Worm (Caenorhabditis elegans): ENCODE measurements around the gene R05D3.12.
"Not testable (repeated sequence)": the region's sequence is repeated elsewhere in the genome, so short reads cannot be mapped to it uniquely, and the experiment has no call there.

Gene R05D3.12

ce11 chrIII:8380645-8381044, at the start of gene R05D3.12:
TSS of gene R05D3.12 (plus strand) at chrIII:8380945.
- TF ChIP-seq ets-7 (tag; optimal IDR thresholded peaks at IDR 0.05) (no peak), ceh-13 (GFP tag; optimal IDR thresholded peaks at IDR 0.05) (no peak), tbx-11 (GFP tag; IDR thresholded peaks at IDR 0.05) (no peak), sea-1 (GFP tag; conservative IDR thresholded peaks at IDR 0.05) (no peak), pes-1 (GFP tag; IDR thresholded peaks at IDR 0.05) (no peak), F13C5.2 (tag; optimal IDR thresholded peaks at IDR 0.05) (no peak), hnd-1 (tag; optimal IDR thresholded peaks at IDR 0.05) (no peak), flt-1 (GFP tag; IDR thresholded peaks at IDR 0.05) (no peak)

DNA sequence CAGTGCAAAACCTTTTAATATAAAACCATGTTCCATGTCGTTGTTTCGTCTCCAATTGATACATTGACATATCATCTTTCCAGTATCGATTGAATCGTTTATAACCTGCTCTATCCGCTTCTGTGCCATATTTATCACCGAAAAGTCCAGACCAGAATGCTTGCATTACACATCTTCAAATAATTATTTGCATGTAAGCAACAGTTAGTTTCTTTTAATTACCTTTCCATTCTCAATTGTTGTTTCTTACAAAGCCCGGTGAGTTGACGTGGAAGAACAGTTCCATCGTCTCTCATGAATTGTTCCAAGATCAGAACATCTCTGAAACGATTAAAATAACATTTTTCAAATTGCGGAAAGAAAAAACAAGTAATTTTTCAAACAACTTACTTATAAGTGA, 49.5 kb upstream of the R05D3.12 start, which contains the start of gene iglr-2:
Gene iglr-2, minus strand, starts transcription at position 101 of the 400 bp plus-strand sequence.
- TF ChIP-seq sea-1 (GFP tag; conservative IDR thresholded peaks at IDR 0.05) (no peak), hmg-4 (GFP tag; optimal IDR thresholded peaks at IDR 0.05) (no peak), ceh-36 (tag; optimal IDR thresholded peaks at IDR 0.05) (no peak), hmbx-1 (tag; optimal IDR thresholded peaks at IDR 0.05) (no peak), scrt-1 (GFP tag; IDR thresholded peaks at IDR 0.05) (no peak), hnd-1 (tag; optimal IDR thresholded peaks at IDR 0.05) (no peak), aly-1 (tag; optimal IDR thresholded peaks at IDR 0.05) (no peak), B0310.2 (tag; optimal IDR thresholded peaks at IDR 0.05) (no peak)

ce11 chrIII:8331779-8332178, 49.0 kb upstream of the R05D3.12 start, which contains the start of the genes mrps-18A and ZC262.2:
TSS of gene mrps-18A (minus strand) at chrIII:8331919.
TSS of gene ZC262.2 (plus strand) at chrIII:8332062.
- TF ChIP-seq ceh-36 (tag; optimal IDR thresholded peaks at IDR 0.05) (no peak), tra-4 (tag; optimal IDR thresholded peaks at IDR 0.05) (no peak), hnd-1 (tag; optimal IDR thresholded peaks at IDR 0.05) (no peak), F13C5.2 (tag; optimal IDR thresholded peaks at IDR 0.05) (no peak), sea-1 (GFP tag; conservative IDR thresholded peaks at IDR 0.05) (no peak), pes-1 (GFP tag; IDR thresholded peaks at IDR 0.05) (no peak), tbx-11 (GFP tag; IDR thresholded peaks at IDR 0.05) (no peak), ets-7 (tag; optimal IDR thresholded peaks at IDR 0.05) (no peak), tbx-37 (GFP tag; conservative IDR thresholded peaks at IDR 0.05) (no peak), aly-1 (tag; optimal IDR thresholded peaks at IDR 0.05) (no peak), scrt-1 (GFP tag; IDR thresholded peaks at IDR 0.05) (no peak), ama-1 (optimal IDR thresholded peaks at IDR 0.05) (no peak), B0310.2 (tag; optimal IDR thresholded peaks at IDR 0.05) (no peak), hmbx-1 (tag; optimal IDR thresholded peaks at IDR 0.05) (no peak)

- no peak for TF ChIP-seq hmg-4 (GFP tag; optimal IDR thresholded peaks at IDR 0.05)
- TF ChIP-seq ama-1 (optimal IDR thresholded peaks at IDR 0.05): no peak
- no peak for TF ChIP-seq sea-1 (GFP tag; conservative IDR thresholded peaks at IDR 0.05)
- TF ChIP-seq F13C5.2 (tag; optimal IDR thresholded peaks at IDR 0.05): no peak
- no peak for TF ChIP-seq scrt-1 (GFP tag; IDR thresholded peaks at IDR 0.05)
- TF ChIP-seq flt-1 (GFP tag; IDR thresholded peaks at IDR 0.05): no peak
- TF ChIP-seq tra-4 (tag; optimal IDR thresholded peaks at IDR 0.05): no peak
- no peak for TF ChIP-seq ceh-36 (tag; optimal IDR thresholded peaks at IDR 0.05)
- no peak for TF ChIP-seq tbx-37 (GFP tag; conservative IDR thresholded peaks at IDR 0.05)
- TF ChIP-seq tbx-11 (GFP tag; IDR thresholded peaks at IDR 0.05): no peak
- TF ChIP-seq ets-7 (tag; optimal IDR thresholded peaks at IDR 0.05): no peak
- no peak for TF ChIP-seq hnd-1 (tag; optimal IDR thresholded peaks at IDR 0.05)
- TF ChIP-seq ceh-13 (GFP tag; optimal IDR thresholded peaks at IDR 0.05): no peak
- no peak for TF ChIP-seq pes-1 (GFP tag; IDR thresholded peaks at IDR 0.05)
- TF ChIP-seq B0310.2 (tag; optimal IDR thresholded peaks at IDR 0.05): no peak
- TF ChIP-seq aly-1 (tag; optimal IDR thresholded peaks at IDR 0.05): no peak
- TF ChIP-seq hmbx-1 (tag; optimal IDR thresholded peaks at IDR 0.05): no peak
Measured at ce11 chrIII:8334432-8334831, 46.3 kb upstream of the R05D3.12 start, which contains the start of gene ZC262.4. TSS of gene ZC262.4 (minus strand) at chrIII:8334532.

DNA sequence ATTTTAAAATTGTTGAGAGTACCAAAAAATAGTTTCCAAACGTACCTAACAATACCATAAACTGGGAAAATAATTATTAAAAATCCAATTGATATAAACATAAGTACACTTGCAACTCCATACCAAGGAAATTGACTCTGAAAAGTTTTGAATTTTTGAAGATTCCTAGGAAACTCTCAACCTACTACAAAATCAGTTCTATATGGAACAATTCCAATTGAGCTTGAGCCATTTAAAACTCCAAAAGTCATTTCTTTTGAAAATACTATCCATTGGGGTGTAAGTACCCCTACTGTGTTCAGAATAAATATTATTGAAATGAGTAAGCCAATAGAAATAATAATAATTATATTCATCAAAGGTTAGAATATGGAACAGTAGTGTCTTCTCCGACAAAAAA, 41.4 kb upstream of the R05D3.12 start, which contains the start of gene clc-28:
Gene clc-28, minus strand, starts transcription at position 101 of the 400 bp plus-strand sequence.
- not testable (repeated sequence) for TF ChIP-seq ets-7 (tag; optimal IDR thresholded peaks at IDR 0.05); tbx-37 (GFP tag; conservative IDR thresholded peaks at IDR 0.05); scrt-1 (GFP tag; IDR thresholded peaks at IDR 0.05)

- not testable (repeated sequence) for TF ChIP-seq B0310.2, tra-4, ets-7 (tag; optimal IDR thresholded peaks at IDR 0.05)
Measured at ce11 chrIII:8344283-8344682, 36.5 kb upstream of the R05D3.12 start, which contains the start of gene ZC262.7. TSS of gene ZC262.7 (minus strand) at chrIII:8344336.

ce11 chrIII:8347822-8348221, 32.9 kb upstream of the R05D3.12 start, which contains the start of gene clc-29:
TSS of gene clc-29 (minus strand) at chrIII:8347922.
- not testable (repeated sequence) for TF ChIP-seq flt-1 (GFP tag; IDR thresholded peaks at IDR 0.05); ama-1 (optimal IDR thresholded peaks at IDR 0.05); tbx-11 (GFP tag; IDR thresholded peaks at IDR 0.05)

DNA sequence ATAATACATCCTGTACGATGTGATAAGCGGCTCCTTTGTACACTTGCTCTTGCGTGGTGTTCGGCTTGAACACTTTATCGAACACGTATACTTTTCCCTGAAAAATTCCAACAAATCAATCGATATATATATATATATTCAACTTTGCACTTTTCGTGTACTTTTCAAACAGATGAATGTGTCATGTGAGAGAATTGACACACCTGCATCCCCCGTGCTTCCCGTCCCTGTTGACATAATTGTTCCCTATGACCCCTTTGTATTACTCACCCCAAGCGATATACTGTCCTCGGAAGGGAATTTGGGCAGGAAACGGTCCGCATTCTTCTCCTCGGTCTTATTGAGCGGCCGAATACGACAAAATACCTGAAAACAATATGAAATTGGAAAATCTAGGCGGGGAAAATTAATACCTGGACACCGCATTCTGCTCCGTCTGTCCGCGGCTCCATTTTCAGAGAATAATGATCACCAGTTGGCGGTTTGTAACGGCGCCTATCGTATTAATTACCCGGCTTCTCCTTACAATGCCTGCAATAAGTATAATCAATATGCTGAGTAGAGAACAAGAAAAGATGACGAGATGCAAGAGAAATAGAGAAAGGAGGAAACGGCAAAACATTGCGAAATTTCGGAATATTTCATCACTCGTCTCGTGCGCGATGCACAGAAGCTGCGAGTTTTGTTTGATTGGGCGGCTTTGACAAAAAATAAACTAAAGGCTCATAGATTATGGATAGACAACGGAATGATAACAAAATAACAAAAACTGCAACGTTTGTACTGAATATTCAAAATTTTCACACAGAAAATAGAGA, 25.9 kb upstream of the R05D3.12 start, which contains the start of gene unc-116:
Gene unc-116, minus strand, starts transcription at position 531 of the 818 bp plus-strand sequence.
- no peak for TF ChIP-seq hnd-1 (tag; optimal IDR thresholded peaks at IDR 0.05)
- no peak for TF ChIP-seq tbx-37 (GFP tag; conservative IDR thresholded peaks at IDR 0.05)
- no peak for TF ChIP-seq hmbx-1 (tag; optimal IDR thresholded peaks at IDR 0.05)
- peak; percentile 63 for TF ChIP-seq hmg-4 (GFP tag; optimal IDR thresholded peaks at IDR 0.05)
- TF ChIP-seq ceh-36 (tag; optimal IDR thresholded peaks at IDR 0.05): no peak
- no peak for TF ChIP-seq F13C5.2 (tag; optimal IDR thresholded peaks at IDR 0.05)
- no peak for TF ChIP-seq scrt-1 (GFP tag; IDR thresholded peaks at IDR 0.05)

Measured in whole organism, early embryonic.